Fruit fly (Drosophila melanogaster) whole organism, embryonic: ENCODE measurements around the gene Mrp5.
A peak's percentile ranks its signal among the peaks of the same experiment; 100 is the strongest.

Experiments used
- Awh ChIP-seq: fragments of 200-800 bp; sonication (Bioruptor generic); IDR thresholded peaks from 2 replicates; pipeline ENCODE4, ENCODE4 v1.3.6; 2022; ENCODE audit warnings: missing biosample characterization, missing genetic modification characterization
- BEAF-32 ChIP-seq: fragments of 200-800 bp; sonication (Bioruptor generic); optimal IDR thresholded peaks from 3 replicates; lab custom pipeline; 2017; ENCODE audit warnings: missing biosample characterization, missing genetic modification characterization, mild to moderate bottlenecking, moderate library complexity, missing genetic modification reagents
- CG10565 ChIP-seq: fragments of 200-800 bp; sonication (Bioruptor generic); optimal IDR thresholded peaks from 3 replicates; lab custom pipeline; 2016; ENCODE audit warnings: missing biosample characterization, mild to moderate bottlenecking, missing genetic modification characterization
- CG12299 ChIP-seq: fragments of 200-800 bp; sonication (Bioruptor generic); optimal IDR thresholded peaks from 2 replicates; lab custom pipeline; 2018; ENCODE audit warnings: missing biosample characterization, mild to moderate bottlenecking, missing genetic modification characterization
- CG12659 ChIP-seq: fragments of 200-800 bp; sonication (Bioruptor generic); optimal IDR thresholded peaks from 3 replicates; lab custom pipeline; 2017; ENCODE audit warnings: mild to moderate bottlenecking, missing biosample characterization, missing genetic modification reagents, missing genetic modification characterization
- CG12769 ChIP-seq: fragments of 200-800 bp; sonication (Bioruptor generic); optimal IDR thresholded peaks from 2 replicates; lab custom pipeline; 2019; ENCODE audit warnings: missing biosample characterization, mild to moderate bottlenecking, missing genetic modification characterization, moderate library complexity
- CG16813 ChIP-seq: fragments of 200-800 bp; sonication (Bioruptor generic); IDR thresholded peaks from 3 replicates; pipeline ENCODE4 v1.3.6; 2022; ENCODE audit warnings: missing biosample characterization, missing genetic modification characterization; ENCODE audit not compliant: partially characterized antibody
- CG32532 ChIP-seq: fragments of 200-800 bp; sonication (Bioruptor generic); IDR thresholded peaks from 2 replicates; pipeline ENCODE4 v1.3.6; 2022; ENCODE audit warnings: missing biosample characterization, missing genetic modification characterization
- CG32767 ChIP-seq: fragments of 200-800 bp; sonication (Bioruptor generic); IDR thresholded peaks from 2 replicates; pipeline ENCODE4 v1.3.6; 2022; ENCODE audit warnings: missing biosample characterization, missing genetic modification characterization
- CG3847 ChIP-seq: fragments of 200-800 bp; sonication (Bioruptor generic); IDR thresholded peaks from 2 replicates; pipeline ENCODE4 v1.3.6; 2022; ENCODE audit warnings: missing biosample characterization, missing genetic modification characterization
- CG4707 ChIP-seq: fragments of 200-800 bp; sonication (Bioruptor generic); optimal IDR thresholded peaks from 2 replicates; lab custom pipeline; 2018; ENCODE audit warnings: missing biosample characterization, mild to moderate bottlenecking, missing genetic modification characterization, moderate library complexity
- CG5180 ChIP-seq: fragments of 200-800 bp; sonication (Bioruptor generic); optimal IDR thresholded peaks from 3 replicates; lab custom pipeline; 2017; ENCODE audit warnings: missing biosample characterization, missing genetic modification characterization, mild to moderate bottlenecking, moderate library complexity, missing genetic modification reagents
- CG6654 ChIP-seq: fragments of 200-800 bp; sonication (Bioruptor generic); optimal IDR thresholded peaks from 2 replicates; lab custom pipeline; 2017; ENCODE audit warnings: missing biosample characterization, mild to moderate bottlenecking, missing genetic modification characterization
- CkIIα-i1 ChIP-seq: fragments of 200-800 bp; sonication (Bioruptor generic); IDR thresholded peaks from 2 replicates; pipeline ENCODE4 v1.3.6; 2022; ENCODE audit warnings: missing biosample characterization, missing genetic modification characterization
- D19B ChIP-seq: fragments of 200-800 bp; sonication (Bioruptor generic); optimal IDR thresholded peaks from 2 replicates; lab custom pipeline; 2017; ENCODE audit warnings: missing biosample characterization, mild to moderate bottlenecking, missing genetic modification characterization
- Dip3 ChIP-seq: fragments of 200-800 bp; sonication (Bioruptor generic); optimal IDR thresholded peaks from 3 replicates; lab custom pipeline; 2016; ENCODE audit warnings: missing biosample characterization, missing genetic modification characterization
- Dref ChIP-seq: fragments of 200-800 bp; sonication (Bioruptor generic); IDR thresholded peaks from 2 replicates; pipeline ENCODE4 v1.3.6; 2022; ENCODE audit warnings: missing biosample characterization, missing genetic modification characterization
- Drgx ChIP-seq: fragments of 200-800 bp; sonication (Bioruptor generic); IDR thresholded peaks from 2 replicates; pipeline ENCODE4 v1.3.6; 2022; ENCODE audit warnings: missing biosample characterization, missing genetic modification characterization
- Eip74EF ChIP-seq, 2 experiments: fragments of 200-800 bp in 1 of 2; fragments of >200 bp in 1 of 2; sonication (Bioruptor generic) in 1 of 2; optimal IDR thresholded peaks; 2 replicates each; lab custom pipeline; 2017 to 2019; ENCODE audit warnings: missing biosample characterization in 2 of 2, missing genetic modification characterization in 2 of 2, mild to moderate bottlenecking in 1 of 2, moderate library complexity in 1 of 2
- Ets65A ChIP-seq: fragments of 200-800 bp; sonication (Bioruptor generic); peaks from one replicate; lab custom pipeline; 2016; ENCODE audit warnings: missing biosample characterization, missing genetic modification characterization
- H2.0 ChIP-seq: fragments of 200-800 bp; sonication (Bioruptor generic); IDR thresholded peaks from 2 replicates; pipeline ENCODE4 v1.3.6; 2022; ENCODE audit warnings: missing biosample characterization, missing genetic modification characterization
- HLH54F ChIP-seq: fragments of 200-800 bp; sonication (Bioruptor generic); optimal IDR thresholded peaks from 3 replicates; lab custom pipeline; 2016; ENCODE audit warnings: missing biosample characterization, missing genetic modification characterization
- Hey ChIP-seq: fragments of 200-800 bp; sonication (Bioruptor generic); optimal IDR thresholded peaks from 3 replicates; lab custom pipeline; 2018; ENCODE audit warnings: missing biosample characterization, mild to moderate bottlenecking, missing genetic modification characterization
- Hsf ChIP-seq: fragments of 200-800 bp; sonication (Bioruptor generic); optimal IDR thresholded peaks from 3 replicates; lab custom pipeline; 2016; ENCODE audit warnings: missing biosample characterization, missing genetic modification characterization
- MBD-R2 ChIP-seq: fragments of 200-800 bp; sonication (Bioruptor generic); IDR thresholded peaks from 2 replicates; pipeline ENCODE4 v1.3.6; 2022; ENCODE audit warnings: missing biosample characterization, missing genetic modification characterization
- Neu2 ChIP-seq: fragments of 200-800 bp; sonication (Bioruptor generic); optimal IDR thresholded peaks from 3 replicates; lab custom pipeline; 2016; ENCODE audit warnings: missing biosample characterization, missing genetic modification characterization, borderline replicate concordance
- Nf-YA ChIP-seq: fragments of 200-800 bp; sonication (Bioruptor generic); IDR thresholded peaks from 2 replicates; pipeline ENCODE4 v1.3.6; 2022; ENCODE audit warnings: missing biosample characterization, missing genetic modification characterization
- Opbp ChIP-seq: fragments of 200-800 bp; sonication (Bioruptor generic); IDR thresholded peaks from 3 replicates; pipeline ENCODE4 v1.3.6; 2022; ENCODE audit warnings: missing biosample characterization, missing genetic modification characterization; ENCODE audit not compliant: partially characterized antibody
- PHDP ChIP-seq: fragments of 200-800 bp; sonication (Bioruptor generic); optimal IDR thresholded peaks from 3 replicates; lab custom pipeline; 2018; ENCODE audit warnings: missing biosample characterization, mild to moderate bottlenecking, missing genetic modification characterization, moderate library complexity
- Sin3A ChIP-seq: fragments of >200 bp; optimal IDR thresholded peaks from 2 replicates; lab custom pipeline; 2018
- Six4 ChIP-seq: fragments of 200-800 bp; sonication (Bioruptor generic); optimal IDR thresholded peaks from 2 replicates; lab custom pipeline; 2016; ENCODE audit warnings: missing biosample characterization, missing genetic modification characterization
- TFAM ChIP-seq: fragments of 200-800 bp; sonication (Bioruptor generic); optimal IDR thresholded peaks from 2 replicates; lab custom pipeline; 2017; ENCODE audit warnings: missing biosample characterization, missing genetic modification characterization, inconsistent platforms
- az2 ChIP-seq: fragments of 200-800 bp; sonication (Bioruptor generic); optimal IDR thresholded peaks from 3 replicates; lab custom pipeline; 2016; ENCODE audit warnings: missing biosample characterization, missing genetic modification characterization
- btn ChIP-seq: fragments of 200-800 bp; sonication (Bioruptor generic); optimal IDR thresholded peaks from 2 replicates; lab custom pipeline; 2016; ENCODE audit warnings: missing biosample characterization, missing genetic modification characterization
- chif ChIP-seq, 2 experiments: fragments of 200-800 bp; sonication (Bioruptor generic); optimal IDR thresholded peaks; 3 replicates each; lab custom pipeline; 2016; ENCODE audit warnings: missing biosample characterization in 2 of 2, missing genetic modification characterization in 2 of 2
- fd3F ChIP-seq: fragments of 200-800 bp; sonication (Bioruptor generic); optimal IDR thresholded peaks from 2 replicates; lab custom pipeline; 2018; ENCODE audit warnings: missing biosample characterization, mild to moderate bottlenecking, missing genetic modification characterization, moderate library complexity
- gcm ChIP-seq: fragments of 200-800 bp; sonication (Bioruptor generic); optimal IDR thresholded peaks from 2 replicates; lab custom pipeline; 2019; ENCODE audit warnings: missing biosample characterization, mild to moderate bottlenecking, missing genetic modification characterization, moderate library complexity
- ham ChIP-seq: fragments of 200-800 bp; sonication (Bioruptor generic); IDR thresholded peaks from 2 replicates; pipeline ENCODE4 v1.3.6; 2022; ENCODE audit warnings: missing biosample characterization, missing genetic modification characterization
- kay ChIP-seq: fragments of 200-800 bp; sonication (Bioruptor generic); optimal IDR thresholded peaks from 2 replicates; lab custom pipeline; 2016; ENCODE audit warnings: missing biosample characterization, missing genetic modification characterization
- lola ChIP-seq, 3 experiments: fragments of >200 bp in 2 of 3; fragments of 200-800 bp in 1 of 3; sonication (Bioruptor generic) in 1 of 3; optimal IDR thresholded peaks; 2 replicates each; lab custom pipeline; 2017 to 2019; ENCODE audit warnings: missing biosample characterization in 3 of 3, missing genetic modification characterization in 3 of 3, mild to moderate bottlenecking in 1 of 3, moderate library complexity in 1 of 3
- nerfin-2 ChIP-seq: fragments of 200-800 bp; sonication (Bioruptor generic); IDR thresholded peaks from 2 replicates; pipeline ENCODE4 v1.3.6; 2022; ENCODE audit warnings: missing biosample characterization, missing genetic modification characterization; ENCODE audit not compliant: partially characterized antibody
- phol ChIP-seq: fragments of 200-800 bp; sonication (Bioruptor generic); optimal IDR thresholded peaks from 3 replicates; lab custom pipeline; 2018; ENCODE audit warnings: missing biosample characterization, mild to moderate bottlenecking, missing genetic modification characterization, moderate library complexity
- tin ChIP-seq: fragments of 200-800 bp; sonication (Bioruptor generic); optimal IDR thresholded peaks from 3 replicates; lab custom pipeline; 2016; ENCODE audit warnings: missing biosample characterization, missing genetic modification characterization
- trem ChIP-seq: fragments of 200-800 bp; optimal IDR thresholded peaks from 3 replicates; lab custom pipeline; 2019; ENCODE audit warnings: missing biosample characterization, mild to moderate bottlenecking, missing genetic modification characterization, moderate library complexity
- ttk ChIP-seq: fragments of 200-800 bp; sonication (Bioruptor generic); IDR thresholded peaks from 2 replicates; pipeline ENCODE4 v2.1.2; 2022; ENCODE audit warnings: missing biosample characterization, missing genetic modification characterization
- wdn ChIP-seq: fragments of 200-800 bp; sonication (Bioruptor generic); IDR thresholded peaks from 2 replicates; pipeline ENCODE4 v1.3.6; 2022; ENCODE audit warnings: missing biosample characterization, missing genetic modification characterization
- wek ChIP-seq: fragments of 200-800 bp; sonication (Bioruptor generic); optimal IDR thresholded peaks from 3 replicates; lab custom pipeline; 2018; ENCODE audit warnings: missing biosample characterization, mild to moderate bottlenecking, missing genetic modification characterization, moderate library complexity
- zf30C ChIP-seq: fragments of 200-800 bp; sonication (Bioruptor generic); optimal IDR thresholded peaks from 3 replicates; lab custom pipeline; 2018; ENCODE audit warnings: missing biosample characterization, mild to moderate bottlenecking, missing genetic modification characterization

Mrp5 gene

DNA sequence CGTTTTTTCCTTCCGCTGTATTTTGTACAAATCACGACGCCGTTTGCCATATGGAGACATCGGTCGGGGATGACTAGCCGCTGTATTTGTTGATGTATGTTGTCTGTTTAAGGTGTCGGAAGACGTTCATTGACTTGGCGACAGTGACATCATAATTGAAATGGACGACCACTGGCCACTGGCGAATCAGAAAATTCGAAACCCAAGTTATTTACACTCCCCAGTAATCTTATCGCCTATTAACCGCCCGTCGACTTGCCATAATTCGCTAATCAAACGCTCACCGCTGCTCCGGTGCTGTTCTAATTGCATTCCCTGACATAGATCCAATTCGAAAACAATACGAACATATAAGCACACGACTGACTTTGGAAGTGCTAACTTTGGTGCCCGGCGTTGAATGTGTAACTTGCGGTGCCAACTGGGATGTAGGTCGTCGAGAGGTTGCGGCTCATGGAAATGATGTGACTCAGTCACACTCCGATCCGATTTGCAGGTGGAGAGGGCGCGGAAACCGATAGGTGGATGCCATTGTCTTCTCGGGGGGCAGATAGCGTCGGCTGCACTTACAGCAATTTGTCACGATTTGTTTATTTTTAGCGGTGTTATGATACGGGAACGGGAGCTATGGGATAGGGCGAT is 34.2 kb upstream of the Mrp5 start (continued):
- no peak for TF ChIP-seq tin (GFP tag; lab: Kevin White, UChicago)
- TF ChIP-seq Drgx, result no peak
- 0 out of 2 replicates have a peak, but pooled peaks have one; percentile 7 for TF ChIP-seq Nf-YA
- TF ChIP-seq CkIIα-i1 (GFP tag; lab: Robert Waterston, UW), result no peak
- TF ChIP-seq CG4707, result no peak
- TF ChIP-seq CG3847 (GFP tag; lab: Robert Waterston, UW), result no peak
- peak; percentile 11; the same call in 1 of the 3 replicates for TF ChIP-seq Opbp (GFP tag; lab: Robert Waterston, UW)
- TF ChIP-seq btn (GFP tag; lab: Kevin White, UChicago), result no peak
- no peak for TF ChIP-seq CG10565
- TF ChIP-seq Hey, result no peak
- TF ChIP-seq BEAF-32, result no peak

dm6 chr3R:19908863-19909343 is 33.4 kb upstream of the Mrp5 start:
- TF ChIP-seq zf30C (GFP tag; lab: Kevin White, UChicago) (no peak), fd3F (GFP tag; lab: Kevin White, UChicago) (peak; percentile 79), CG5180 (GFP tag; lab: Kevin White, UChicago) (peak; percentile 37), kay (GFP tag; lab: Kevin White, UChicago) (peak; percentile 65), D19B (GFP tag; lab: Kevin White, UChicago) (peak; percentile 62), PHDP (tag; lab: Kevin White, UChicago) (peak; percentile 86), TFAM (no peak), Ets65A (GFP tag; lab: Kevin White, UChicago) (peak; percentile 57), Drgx (peak; percentile 77), Six4 (GFP tag; lab: Kevin White, UChicago) (peak; percentile 79), CG16813 (no peak), az2 (GFP tag; lab: Kevin White, UChicago) (peak; percentile 89), gcm (GFP tag; lab: Kevin White, UChicago) (peak; percentile 67), Hsf (GFP tag; lab: Kevin White, UChicago) (peak; percentile 87), CG6654 (GFP tag; lab: Kevin White, UChicago) (peak; percentile 46), wdn (peak; percentile 77), CG12299 (tag; lab: Kevin White, UChicago) (peak; percentile 49), wek (GFP tag; lab: Kevin White, UChicago) (peak; percentile 26), trem (tag; lab: Kevin White, UChicago) (peak; percentile 35), phol (tag; lab: Kevin White, UChicago) (peak; percentile 76), Eip74EF (GFP tag; optimal IDR thresholded peaks at IDR 0.05; lab: Kevin White, UChicago) (peak in 1 of 2 experiments; percentile 52), ttk (GFP tag; lab: Robert Waterston, UW) (peak; percentile 82), Dref (GFP tag; lab: Robert Waterston, UW) (no peak), MBD-R2 (GFP tag; lab: Robert Waterston, UW) (peak; percentile 61; the same call in 1 of the 2 replicates), CG12769 (tag; lab: Kevin White, UChicago) (peak; percentile 87), HLH54F (GFP tag; lab: Kevin White, UChicago) (peak; percentile 80), chif (GFP tag; optimal IDR thresholded peaks at IDR 0.05; lab: Kevin White, UChicago) (peak; percentile 77 to 86), Awh (GFP tag; lab: Robert Waterston, UW) (peak; percentile 87), ham (no peak), Neu2 (GFP tag; lab: Kevin White, UChicago) (no peak), nerfin-2 (GFP tag; lab: Robert Waterston, UW) (no peak), lola (GFP tag; optimal IDR thresholded peaks at IDR 0.05; lab: Kevin White, UChicago) (peak in 1 of 3 experiments; percentile 11), CG12659 (GFP tag; lab: Kevin White, UChicago) (peak; percentile 81), H2.0 (GFP tag; lab: Robert Waterston, UW) (peak; percentile 91), Dip3 (peak; percentile 51), CG32532 (peak; percentile 91), CG32767 (peak; percentile 83; the same call in 1 of the 2 replicates), Sin3A (lab: Kevin White, UChicago) (no peak)
